Worm (Caenorhabditis elegans) whole organism, mixed stage, embryonic: ENCODE measurements around the gene C18G1.8.

Source experiments
- blmp-1 ChIP-seq: fragments of 150-350 bp; optimal IDR thresholded peaks from 2 replicates; lab custom pipeline; 2014; ENCODE audit warnings: missing biosample characterization, missing genetic modification characterization
- elt-3 ChIP-seq: fragments of 150-350 bp; optimal IDR thresholded peaks from 2 replicates; lab custom pipeline; 2014; ENCODE audit warnings: missing biosample characterization, missing genetic modification characterization
- ham-2 ChIP-seq: fragments of 200-800 bp; sonication (Bioruptor generic); optimal IDR thresholded peaks from 2 replicates; lab custom pipeline; 2018; ENCODE audit warnings: mild to moderate bottlenecking, missing genetic modification characterization, missing compliant biosample characterization
- lin-32 ChIP-seq: fragments of 200-800 bp; sonication (Bioruptor generic); optimal IDR thresholded peaks from 2 replicates; lab custom pipeline; 2018; ENCODE audit warnings: mild to moderate bottlenecking, missing genetic modification characterization, missing compliant biosample characterization
- lsy-2 ChIP-seq: fragments of 150-350 bp; optimal IDR thresholded peaks from 2 replicates; lab custom pipeline; 2014; ENCODE audit warnings: missing biosample characterization, missing genetic modification characterization
- nhr-12 ChIP-seq: fragments of 150-350 bp; optimal IDR thresholded peaks from 2 replicates; lab custom pipeline; 2014; ENCODE audit warnings: missing biosample characterization, missing genetic modification characterization
- nhr-237 ChIP-seq: fragments of 150-350 bp; optimal IDR thresholded peaks from 2 replicates; lab custom pipeline; 2014; ENCODE audit warnings: missing biosample characterization, missing genetic modification characterization
- nhr-76 ChIP-seq: sonication (generic microtip); optimal IDR thresholded peaks from 2 replicates; lab custom pipeline; 2017; ENCODE audit warnings: missing biosample characterization, missing genetic modification characterization
- pha-4 ChIP-seq: fragments of 150-350 bp; optimal IDR thresholded peaks from 2 replicates; lab custom pipeline; 2018; ENCODE audit warnings: missing biosample characterization, missing genetic modification reagents, missing genetic modification characterization
- unc-39 ChIP-seq: fragments of 150-350 bp; optimal IDR thresholded peaks from 2 replicates; lab custom pipeline; 2014; ENCODE audit warnings: missing biosample characterization, missing genetic modification characterization
- unc-62 ChIP-seq: fragments of 150-350 bp; optimal IDR thresholded peaks from 2 replicates; lab custom pipeline; 2014; ENCODE audit warnings: missing biosample characterization, missing genetic modification reagents, missing genetic modification characterization
- ztf-11 ChIP-seq: fragments of 150-350 bp; optimal IDR thresholded peaks from 2 replicates; lab custom pipeline; 2014; ENCODE audit warnings: missing biosample characterization, missing genetic modification characterization

ce11 chrV:4791569-4791968, 25.2 kb upstream of the C18G1.8 start, which contains the start of gene R02F11.11:
- no peak for TF ChIP-seq elt-3 (tag; lab: Kevin White, UChicago)
- no peak for TF ChIP-seq nhr-12
- TF ChIP-seq unc-62 = no peak
- no peak for TF ChIP-seq lsy-2 (tag; lab: Kevin White, UChicago)
- no peak for TF ChIP-seq nhr-76 (tag; lab: Kevin White, UChicago)
- TF ChIP-seq ztf-11 (tag; lab: Kevin White, UChicago) = no peak
- TF ChIP-seq ham-2 = no peak
- no peak for TF ChIP-seq unc-39 (tag; lab: Kevin White, UChicago)
- TF ChIP-seq pha-4 = no peak
- TF ChIP-seq nhr-237 = no peak
- TF ChIP-seq lin-32 (GFP tag; lab: Kevin White, UChicago) = no peak
- TF ChIP-seq blmp-1 (tag; lab: Kevin White, UChicago) = no peak
